Fruit fly (Drosophila melanogaster) whole organism: ENCODE measurements around the gene CG13026.

Experiments
- CG8478 ChIP-seq: fragments of >200 bp; optimal IDR thresholded peaks from 2 replicates; lab custom pipeline; 2018; ENCODE audit warnings: inconsistent platforms
- Dll ChIP-seq: fragments of >200 bp; optimal IDR thresholded peaks from 2 replicates; lab custom pipeline; 2017
- EcR ChIP-seq, 2 experiments: fragments of >200 bp; optimal IDR thresholded peaks; 2 replicates each; lab custom pipeline; 2017; ENCODE audit warnings: missing biosample characterization in 2 of 2, missing genetic modification characterization in 2 of 2, missing genetic modification reagents in 2 of 2
- pan ChIP-seq: fragments of >200 bp; optimal IDR thresholded peaks from 2 replicates; lab custom pipeline; 2017
- psq ChIP-seq: fragments of >200 bp; optimal IDR thresholded peaks from 2 replicates; lab custom pipeline; 2017
- usp ChIP-seq: fragments of >200 bp; optimal IDR thresholded peaks from 2 replicates; lab custom pipeline; 2017; ENCODE audit warnings: missing biosample characterization, missing genetic modification characterization, mixed read lengths

CG13026 gene

dm6 chr3L:16730645-16731044, 4.7 kb upstream of the CG13026 start, which contains the start of gene Dbp73D:
Gene Dbp73D (minus strand): TSS chr3L:16730818.
- TF ChIP-seq usp = no peak
- no peak for TF ChIP-seq Dll
- TF ChIP-seq pan (lab: Kevin White, UChicago) = no peak

dm6 chr3L:16727939-16728635, 2.1 kb upstream of the CG13026 start, which contains the start of gene PGRP-SB1:
Gene PGRP-SB1 (minus strand): TSS chr3L:16727989.
- TF ChIP-seq Dll = no peak
- no peak for TF ChIP-seq EcR (GFP tag; optimal IDR thresholded peaks at IDR 0.05; lab: Kevin White, UChicago)
- TF ChIP-seq pan (lab: Kevin White, UChicago) = peak; percentile 70
- TF ChIP-seq psq (lab: Kevin White, UChicago) = no peak

DNA sequence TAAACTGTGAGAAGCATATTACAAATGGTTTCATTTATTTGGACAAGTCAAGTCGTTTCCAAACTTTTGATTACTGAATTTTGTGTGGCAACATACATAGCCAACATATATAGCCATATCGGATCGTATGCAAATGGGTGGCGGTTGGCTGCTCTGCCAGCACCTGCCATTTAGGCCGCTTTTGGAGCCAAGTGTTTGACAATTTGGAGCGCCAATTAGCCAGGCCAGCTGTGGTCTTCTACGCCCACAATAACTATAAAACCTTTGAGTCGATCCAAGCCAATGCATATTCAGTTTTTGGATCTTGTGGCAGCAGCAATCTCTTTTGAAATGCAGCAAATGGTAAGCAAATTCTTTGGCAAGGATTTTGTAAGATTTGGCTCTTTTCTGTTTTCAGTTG, 1.4 kb downstream of the CG13026 start, which contains the start of gene CG13031:
TSS of gene CG13031 (plus strand) at position 301 of the 400 bp plus-strand sequence.
- TF ChIP-seq psq (lab: Kevin White, UChicago) (no peak), EcR (GFP tag; optimal IDR thresholded peaks at IDR 0.05; lab: Kevin White, UChicago) (no peak), pan (lab: Kevin White, UChicago) (no peak), CG8478 (lab: Kevin White, UChicago) (no peak), usp (no peak), Dll (no peak)

- TF ChIP-seq EcR (GFP tag; optimal IDR thresholded peaks at IDR 0.05; lab: Kevin White, UChicago) = no peak
- TF ChIP-seq usp = no peak
- TF ChIP-seq CG8478 (lab: Kevin White, UChicago) = no peak
- TF ChIP-seq Dll = no peak
These were observed 11.8 kb downstream of the CG13026 start for dm6 chr3L:16714193-16714538.

dm6 chr3L:16713446-16714192, 12.3 kb downstream of the CG13026 start:
- peak; percentile 19 for TF ChIP-seq Dll
- no peak for TF ChIP-seq EcR (GFP tag; optimal IDR thresholded peaks at IDR 0.05; lab: Kevin White, UChicago)
- TF ChIP-seq psq (lab: Kevin White, UChicago) = no peak
- TF ChIP-seq CG8478 (lab: Kevin White, UChicago) = no peak
- no peak for TF ChIP-seq pan (lab: Kevin White, UChicago)
- no peak for TF ChIP-seq usp

- TF ChIP-seq EcR (GFP tag; optimal IDR thresholded peaks at IDR 0.05; lab: Kevin White, UChicago) (no peak), usp (no peak), Dll (no peak), CG8478 (lab: Kevin White, UChicago) (no peak), psq (lab: Kevin White, UChicago) (no peak), pan (lab: Kevin White, UChicago) (no peak)
These were observed 13.6 kb downstream of the CG13026 start for dm6 chr3L:16712371-16712770.

- TF ChIP-seq EcR (GFP tag; optimal IDR thresholded peaks at IDR 0.05; lab: Kevin White, UChicago) = no peak
- TF ChIP-seq CG8478 (lab: Kevin White, UChicago) = no peak
- TF ChIP-seq usp = no peak
These were observed 14.3 kb downstream of the CG13026 start, which contains the start of the genes CG43954, Lasp and Dab for dm6 chr3L:16711430-16712228. Gene CG43954 (minus strand): TSS chr3L:16711677. Gene Lasp (minus strand): TSS chr3L:16711677. Gene Dab (plus strand): TSS chr3L:16712126.

- no peak for TF ChIP-seq CG8478 (lab: Kevin White, UChicago)
- no peak for TF ChIP-seq usp
- TF ChIP-seq pan (lab: Kevin White, UChicago) = no peak
- no peak for TF ChIP-seq psq (lab: Kevin White, UChicago)
- no peak for TF ChIP-seq EcR (GFP tag; optimal IDR thresholded peaks at IDR 0.05; lab: Kevin White, UChicago)
- no peak for TF ChIP-seq Dll
These were observed 15.5 kb downstream of the CG13026 start for dm6 chr3L:16710258-16711020.

DNA sequence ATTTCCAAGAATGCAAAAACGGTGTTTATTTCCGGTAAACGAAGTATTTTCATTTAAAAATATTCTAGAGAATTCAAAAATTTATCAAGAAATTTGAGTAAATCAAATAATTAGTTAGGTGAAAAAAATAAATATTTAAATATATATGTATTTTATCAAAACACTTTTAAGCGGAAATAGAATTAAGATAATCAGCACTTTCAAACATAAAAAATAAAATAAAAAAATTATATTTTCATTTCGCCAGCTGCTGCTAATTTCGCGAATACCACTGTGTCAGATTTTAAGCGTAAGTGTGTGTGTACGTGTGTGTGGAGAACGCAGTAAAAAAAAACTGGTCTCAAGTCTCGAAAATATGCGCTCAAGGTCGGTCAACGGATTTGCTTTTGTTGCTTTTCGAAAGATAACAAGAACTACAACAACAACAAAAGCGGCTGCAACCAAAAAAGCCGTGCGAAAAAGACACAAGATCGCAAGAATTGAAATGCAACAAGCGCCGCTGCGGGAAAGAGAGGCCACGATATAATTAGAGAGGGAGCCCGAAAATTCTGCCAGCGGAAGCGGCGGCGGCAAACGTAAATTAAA, 16.2 kb downstream of the CG13026 start:
- TF ChIP-seq Dll (no peak), psq (lab: Kevin White, UChicago) (no peak), usp (no peak), pan (lab: Kevin White, UChicago) (no peak), EcR (GFP tag; optimal IDR thresholded peaks at IDR 0.05; lab: Kevin White, UChicago) (no peak), CG8478 (lab: Kevin White, UChicago) (no peak)

dm6 chr3L:16708738-16709350, 17.1 kb downstream of the CG13026 start:
- TF ChIP-seq EcR (GFP tag; optimal IDR thresholded peaks at IDR 0.05; lab: Kevin White, UChicago) (no peak), psq (lab: Kevin White, UChicago) (no peak), Dll (no peak)

DNA sequence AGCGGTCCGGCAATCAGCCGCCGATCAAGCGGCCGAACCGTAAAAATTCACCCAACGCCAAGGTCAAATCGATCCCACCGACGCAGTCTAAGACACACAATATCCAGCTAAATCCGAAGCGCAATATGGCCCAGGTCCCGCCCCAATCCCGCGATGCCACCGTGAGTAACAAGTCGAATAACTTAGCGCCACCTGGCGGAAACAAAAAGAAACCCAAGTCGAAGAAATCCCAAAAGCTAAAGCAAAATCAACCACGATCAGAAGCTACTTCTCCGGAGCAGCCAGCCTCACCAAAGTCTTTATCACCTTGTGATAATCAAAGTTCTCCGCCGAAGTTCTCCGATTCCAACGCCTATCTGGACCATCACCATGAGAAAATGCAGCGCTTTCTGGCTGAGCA, 20.3 kb downstream of the CG13026 start:
- no peak for TF ChIP-seq usp
- TF ChIP-seq pan (lab: Kevin White, UChicago) = no peak
